Worm (Caenorhabditis elegans) whole organism, L1 larva: ENCODE data around the gene E02H9.6.

ENCODE experiments used
- C04F5.9 ChIP-seq: sonication (generic microtip); optimal IDR thresholded peaks from 2 replicates; lab custom pipeline; 2016; ENCODE audit warnings: missing genetic modification characterization, missing compliant biosample characterization
- C16A3.4 ChIP-seq: fragments of 150-350 bp; optimal IDR thresholded peaks from 2 replicates; lab custom pipeline; 2014; ENCODE audit warnings: missing biosample characterization, missing genetic modification characterization
- F16B12.6 ChIP-seq: fragments of 150-350 bp; optimal IDR thresholded peaks from 2 replicates; lab custom pipeline; 2014; ENCODE audit warnings: missing biosample characterization, missing genetic modification characterization
- Y116A8C.19 ChIP-seq: sonication (generic microtip); optimal IDR thresholded peaks from 2 replicates; lab custom pipeline; 2016; ENCODE audit warnings: missing compliant biosample characterization, missing genetic modification characterization, borderline replicate concordance
- aha-1 ChIP-seq: fragments of 150-350 bp; optimal IDR thresholded peaks from 2 replicates; lab custom pipeline; 2014; ENCODE audit warnings: missing biosample characterization, missing genetic modification characterization
- alr-1 ChIP-seq: fragments of 200-800 bp; sonication (Bioruptor generic); optimal IDR thresholded peaks from 2 replicates; lab custom pipeline; 2018; ENCODE audit warnings: borderline replicate concordance, mild to moderate bottlenecking, missing genetic modification characterization, missing compliant biosample characterization
- ceh-63 ChIP-seq: fragments of 200-800 bp; sonication (Bioruptor generic); optimal IDR thresholded peaks from 2 replicates; lab custom pipeline; 2018; ENCODE audit warnings: mild to moderate bottlenecking, missing genetic modification characterization, missing compliant biosample characterization
- ceh-82 ChIP-seq, 3 experiments: fragments of 150-350 bp in 1 of 3; sonication (generic microtip) in 2 of 3; optimal IDR thresholded peaks; 2 replicates each; lab custom pipeline; 2014 to 2017; ENCODE audit warnings: missing biosample characterization in 3 of 3, missing genetic modification characterization in 3 of 3
- ceh-90 ChIP-seq: sonication (generic microtip); optimal IDR thresholded peaks from 2 replicates; lab custom pipeline; 2016; ENCODE audit warnings: missing genetic modification characterization, missing compliant biosample characterization
- dpl-1 ChIP-seq, 3 experiments: fragments of 150-350 bp in 2 of 3; sonication (generic microtip) in 1 of 3; optimal IDR thresholded peaks; 2 replicates each; lab custom pipeline; 2014 to 2017; ENCODE audit warnings: missing biosample characterization in 3 of 3, missing genetic modification characterization in 3 of 3, missing genetic modification reagents in 3 of 3
- egl-13 ChIP-seq: sonication (generic microtip); optimal IDR thresholded peaks from 2 replicates; lab custom pipeline; 2016; ENCODE audit warnings: missing genotype, missing genetic modification reagents, missing genetic modification characterization, missing compliant biosample characterization
- egl-27 ChIP-seq, 2 experiments: fragments of 150-350 bp in 1 of 2; sonication (generic microtip); optimal IDR thresholded peaks; 3 replicates each; lab custom pipeline; 2017 to 2018; ENCODE audit warnings: missing biosample characterization in 2 of 2, missing genetic modification characterization in 2 of 2, missing genetic modification reagents in 2 of 2
- elt-2 ChIP-seq: sonication (generic microtip); optimal IDR thresholded peaks from 2 replicates; lab custom pipeline; 2016; ENCODE audit warnings: missing genetic modification characterization, mild to moderate bottlenecking, inconsistent platforms, missing compliant biosample characterization, missing genetic modification reagents
- elt-3 ChIP-seq, 6 experiments: fragments of 150-350 bp in 1 of 6; sonication (generic microtip); optimal IDR thresholded peaks; 2 replicates each; lab custom pipeline; 2017 to 2018; ENCODE audit warnings: missing biosample characterization in 6 of 6, missing genetic modification characterization in 6 of 6, inconsistent platforms in 1 of 6
- fkh-10 ChIP-seq: sonication (generic microtip); optimal IDR thresholded peaks from 2 replicates; lab custom pipeline; 2017; ENCODE audit warnings: missing biosample characterization, missing genetic modification reagents, missing genetic modification characterization
- hlh-17 ChIP-seq: fragments of 200-800 bp; sonication (Bioruptor generic); optimal IDR thresholded peaks from 2 replicates; lab custom pipeline; 2018; ENCODE audit warnings: missing genetic modification characterization, mild to moderate bottlenecking, missing compliant biosample characterization, moderate library complexity, borderline replicate concordance
- hlh-4 ChIP-seq: sonication (generic microtip); optimal IDR thresholded peaks from 2 replicates; lab custom pipeline; 2016; ENCODE audit warnings: mild to moderate bottlenecking, missing genetic modification characterization, missing compliant biosample characterization
- isw-1 ChIP-seq: fragments of 200-800 bp; sonication (Bioruptor generic); IDR thresholded peaks from 2 replicates; pipeline ENCODE4 v1.3.6; 2022; ENCODE audit warnings: missing genetic modification characterization, missing compliant biosample characterization
- lin-13 ChIP-seq: fragments of 150-350 bp; optimal IDR thresholded peaks from 2 replicates; lab custom pipeline; 2014; ENCODE audit warnings: missing biosample characterization, missing genetic modification reagents, missing genetic modification characterization
- lin-14 ChIP-seq: fragments of 200-800 bp; sonication (Bioruptor generic); optimal IDR thresholded peaks from 2 replicates; lab custom pipeline; 2018; ENCODE audit warnings: mild to moderate bottlenecking, missing genetic modification characterization, moderate library complexity, missing compliant biosample characterization
- lin-35 ChIP-seq, 2 experiments: fragments of 150-350 bp; optimal IDR thresholded peaks; 2 replicates each; lab custom pipeline; 2014; ENCODE audit warnings: missing biosample characterization in 2 of 2, missing genetic modification characterization in 2 of 2, missing genetic modification reagents in 2 of 2
- lin-39 ChIP-seq: fragments of 150-350 bp; optimal IDR thresholded peaks from 2 replicates; lab custom pipeline; 2014; ENCODE audit warnings: missing biosample characterization, missing genetic modification reagents, missing genetic modification characterization
- lir-3 ChIP-seq: sonication (generic microtip); optimal IDR thresholded peaks from 2 replicates; lab custom pipeline; 2016; ENCODE audit warnings: mild to moderate bottlenecking, missing genetic modification characterization, moderate library complexity, missing compliant biosample characterization; ENCODE audit not compliant: poor library complexity
- lsy-2 ChIP-seq, 2 experiments: fragments of 150-350 bp; optimal IDR thresholded peaks; 2 replicates each; lab custom pipeline; 2014; ENCODE audit warnings: missing biosample characterization in 2 of 2, missing genetic modification characterization in 2 of 2
- mab-9 ChIP-seq: fragments of 200-800 bp; sonication (Bioruptor generic); IDR thresholded peaks from 2 replicates; pipeline ENCODE4 v1.3.6; 2022; ENCODE audit warnings: missing genetic modification reagents, missing genetic modification characterization, missing compliant biosample characterization
- mdl-1 ChIP-seq, 2 experiments: fragments of 150-350 bp; optimal IDR thresholded peaks; 2 replicates each; lab custom pipeline; 2014 to 2017; ENCODE audit warnings: missing biosample characterization in 2 of 2, missing genetic modification characterization in 2 of 2, inconsistent platforms in 1 of 2
- mef-2 ChIP-seq: fragments of 150-350 bp; optimal IDR thresholded peaks from 2 replicates; lab custom pipeline; 2014; ENCODE audit warnings: missing biosample characterization, missing genetic modification characterization
- nhr-11 ChIP-seq: fragments of 150-350 bp; optimal IDR thresholded peaks from 2 replicates; lab custom pipeline; 2014; ENCODE audit warnings: missing biosample characterization, missing genetic modification characterization
- nhr-19 ChIP-seq: fragments of 200-800 bp; sonication (Bioruptor generic); conservative IDR thresholded peaks from 2 replicates; pipeline ENCODE4 v1.3.6; 2022; ENCODE audit warnings: missing genetic modification characterization, missing compliant biosample characterization
- nhr-71 ChIP-seq: sonication (generic microtip); optimal IDR thresholded peaks from 2 replicates; lab custom pipeline; 2016; ENCODE audit warnings: mild to moderate bottlenecking, missing genetic modification characterization, moderate library complexity, missing compliant biosample characterization
- nhr-84 ChIP-seq: sonication (generic microtip); optimal IDR thresholded peaks from 2 replicates; lab custom pipeline; 2017; ENCODE audit warnings: missing biosample characterization, missing genetic modification characterization
- nhr-85 ChIP-seq: sonication (generic microtip); peaks from one replicate; lab custom pipeline; 2016; ENCODE audit warnings: missing genetic modification characterization, inconsistent platforms, missing compliant biosample characterization
- nhr-90 ChIP-seq: sonication (generic microtip); optimal IDR thresholded peaks from 2 replicates; lab custom pipeline; 2016; ENCODE audit warnings: mild to moderate bottlenecking, missing genetic modification characterization, missing compliant biosample characterization; ENCODE audit not compliant: poor library complexity
- rnt-1 ChIP-seq: sonication (generic microtip); optimal IDR thresholded peaks from 2 replicates; lab custom pipeline; 2016; ENCODE audit warnings: mild to moderate bottlenecking, missing genetic modification characterization, moderate library complexity, missing compliant biosample characterization
- skn-1 ChIP-seq: fragments of 150-350 bp; optimal IDR thresholded peaks from 2 replicates; lab custom pipeline; 2014; ENCODE audit warnings: missing biosample characterization, missing genetic modification characterization
- snu-23 ChIP-seq: sonication (generic microtip); optimal IDR thresholded peaks from 2 replicates; lab custom pipeline; 2016; ENCODE audit warnings: missing genetic modification characterization, missing compliant biosample characterization
- sup-37 ChIP-seq: fragments of 200-800 bp; sonication (Bioruptor generic); optimal IDR thresholded peaks from 2 replicates; lab custom pipeline; 2018; ENCODE audit warnings: mild to moderate bottlenecking, missing genetic modification characterization, missing compliant biosample characterization
- swsn-7 ChIP-seq: sonication (generic microtip); optimal IDR thresholded peaks from 2 replicates; lab custom pipeline; 2016; ENCODE audit warnings: missing genetic modification characterization, missing compliant biosample characterization
- unc-130 ChIP-seq: fragments of 150-350 bp; optimal IDR thresholded peaks from 2 replicates; lab custom pipeline; 2017; ENCODE audit warnings: missing biosample characterization, missing genetic modification characterization, inconsistent platforms
- unc-30 ChIP-seq: sonication (generic microtip); optimal IDR thresholded peaks from 2 replicates; lab custom pipeline; 2017; ENCODE audit warnings: missing biosample characterization, missing genetic modification characterization
- unc-86 ChIP-seq: sonication (generic microtip); optimal IDR thresholded peaks from 2 replicates; lab custom pipeline; 2016; ENCODE audit warnings: missing genetic modification characterization, missing compliant biosample characterization
- xbp-1 ChIP-seq: sonication (generic microtip); optimal IDR thresholded peaks from 2 replicates; lab custom pipeline; 2016; ENCODE audit warnings: missing genetic modification characterization, missing compliant biosample characterization
- ztf-4 ChIP-seq: fragments of 150-350 bp; optimal IDR thresholded peaks from 2 replicates; lab custom pipeline; 2014; ENCODE audit warnings: missing biosample characterization, missing genetic modification characterization

E02H9.6 gene

DNA sequence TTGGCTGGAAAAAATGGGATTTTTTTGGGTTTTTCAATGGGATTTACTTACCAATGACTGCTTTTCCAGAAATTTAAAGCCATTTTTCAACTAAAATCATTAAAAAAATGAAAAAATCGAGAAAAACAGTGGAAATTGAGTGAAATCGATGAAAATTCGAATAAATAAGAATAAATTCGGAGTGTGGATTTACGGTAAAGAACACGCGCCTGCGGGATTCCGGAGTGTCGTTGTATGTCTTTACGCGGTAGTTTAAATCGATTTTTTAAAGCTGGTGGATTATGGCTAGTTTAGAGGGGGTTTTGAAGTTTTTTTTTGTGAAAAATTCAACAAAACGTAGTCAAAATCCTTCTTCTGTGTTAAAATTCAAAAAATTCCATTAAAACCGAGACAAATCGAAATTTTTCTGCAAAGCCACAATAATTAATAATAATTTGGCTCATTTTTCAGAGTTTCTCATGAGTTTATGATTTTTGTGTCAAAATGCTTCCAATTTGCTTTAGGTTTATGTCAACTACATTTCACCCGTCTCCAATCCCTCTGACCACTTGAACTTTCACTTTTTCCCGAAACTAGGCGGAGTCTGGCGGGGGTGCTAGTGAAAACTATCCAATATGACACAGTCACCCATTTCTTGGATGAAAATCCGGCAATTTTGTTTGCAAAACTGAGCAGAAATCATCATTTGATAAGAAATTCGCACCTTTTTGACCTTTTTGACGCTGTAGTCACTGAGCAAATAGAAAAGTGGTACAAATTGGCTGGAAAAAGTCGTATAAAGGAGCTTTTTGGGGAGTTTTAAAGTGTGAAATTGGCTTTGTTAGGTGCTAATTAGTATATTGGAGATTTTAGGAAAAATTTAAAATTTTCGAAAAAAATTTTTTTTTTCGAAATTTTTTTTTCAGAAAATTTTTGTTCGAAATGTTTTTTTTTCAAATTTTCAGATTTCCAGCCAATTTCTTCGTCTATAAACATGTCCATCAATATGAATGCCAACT lies 34.5 kb upstream of the E02H9.6 start, which contains the start of the genes cic-1 and strm-1 (continued):
- TF ChIP-seq nhr-90 (tag; lab: Kevin White, UChicago) (no peak), elt-2 (tag; lab: Kevin White, UChicago) (no peak), mab-9 (GFP tag; lab: Robert Waterston, UW) (peak; percentile 70), ceh-82 (tag; optimal IDR thresholded peaks at IDR 0.05; lab: Kevin White, UChicago) (peak; percentile 34 to 66 (median 42)), lsy-2 (tag; optimal IDR thresholded peaks at IDR 0.05; lab: Kevin White, UChicago) (peak; percentile 80 to 84), nhr-19 (GFP tag; lab: Robert Waterston, UW) (peak; percentile 65), mef-2 (no peak), egl-13 (tag; lab: Kevin White, UChicago) (no peak), C04F5.9 (tag; lab: Kevin White, UChicago) (no peak), lin-39 (tag; lab: Kevin White, UChicago) (peak; percentile 56), F16B12.6 (peak; percentile 69), rnt-1 (tag; lab: Kevin White, UChicago) (no peak), elt-3 (tag; optimal IDR thresholded peaks at IDR 0.05; lab: Kevin White, UChicago) (peak in 1 of 6 experiments; percentile 33)

DNA sequence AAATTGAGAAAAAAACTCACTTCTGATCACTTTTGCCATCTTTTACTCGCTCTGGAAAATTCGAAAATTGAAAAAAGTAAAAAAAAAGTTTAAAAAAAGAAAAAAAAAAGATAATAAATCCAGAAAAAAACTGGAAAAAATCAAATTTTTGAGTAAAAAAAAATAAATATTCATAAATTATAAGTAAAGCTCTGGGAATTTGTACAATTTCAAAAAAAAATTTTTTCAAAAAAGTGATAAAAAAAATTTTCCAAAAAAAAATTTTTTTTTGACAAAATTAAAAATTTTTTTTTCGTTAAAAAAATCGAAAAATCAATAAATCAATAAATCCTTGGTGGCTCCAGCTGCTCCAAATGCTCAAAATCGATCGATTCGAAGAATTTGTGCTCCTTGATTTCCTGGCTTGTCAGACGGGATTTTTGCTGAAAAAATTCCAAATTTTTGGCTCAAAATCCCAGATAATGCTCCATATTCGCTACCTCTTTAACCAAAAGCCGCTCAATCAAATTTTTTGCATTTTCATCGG lies 24.9 kb upstream of the E02H9.6 start, which contains the start of gene mrpl-30:
Gene mrpl-30, minus strand, starts transcription at position 51 of the 526 bp plus-strand sequence.
- TF ChIP-seq lin-14 (GFP tag; lab: Kevin White, UChicago) (no peak), alr-1 (tag; lab: Kevin White, UChicago) (no peak), C16A3.4 (tag; lab: Kevin White, UChicago) (no peak)

DNA sequence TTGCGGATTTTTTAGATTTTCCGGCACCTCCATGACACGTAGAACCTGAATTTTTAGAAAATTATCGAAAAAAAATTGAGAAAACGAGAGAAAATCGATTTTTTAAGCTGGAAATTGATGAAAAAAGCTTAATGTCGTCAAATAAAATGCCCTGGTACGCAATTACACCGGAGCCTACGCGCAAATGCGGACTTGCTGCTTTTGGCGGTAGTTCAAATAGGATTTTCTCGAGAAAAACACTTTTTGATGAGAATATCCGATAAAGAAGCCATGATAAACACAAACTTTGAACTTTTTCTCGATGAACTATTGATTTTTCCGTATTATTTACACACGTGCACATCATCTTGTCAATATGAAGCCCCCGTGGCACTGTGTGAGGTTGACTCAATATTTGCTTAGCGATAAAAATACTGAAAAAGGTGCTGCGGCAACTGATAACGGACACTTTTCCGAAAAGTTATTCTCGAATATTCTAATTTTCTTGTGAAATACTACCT lies 17.7 kb upstream of the E02H9.6 start, which contains the start of the genes W04B5.5 and W04B5.3:
Gene W04B5.5, minus strand, starts transcription at position 51 of the 500 bp plus-strand sequence.
Gene W04B5.3, plus strand, starts transcription at position 356 of the 500 bp plus-strand sequence.
- TF ChIP-seq lin-13 (GFP tag; lab: Kevin White, UChicago) = peak; percentile 56
- TF ChIP-seq unc-130 = peak; percentile 33
- peak; percentile 98 for TF ChIP-seq lin-35 (GFP tag; optimal IDR thresholded peaks at IDR 0.05; lab: Kevin White, UChicago)
- TF ChIP-seq nhr-11 (tag; lab: Kevin White, UChicago) = no peak
- no peak for TF ChIP-seq nhr-84 (tag; lab: Kevin White, UChicago)
- peak; percentile 52 for TF ChIP-seq unc-86 (tag; lab: Kevin White, UChicago)
- no peak for TF ChIP-seq egl-27 (tag; optimal IDR thresholded peaks at IDR 0.05; lab: Kevin White, UChicago)
- peak; percentile 47 for TF ChIP-seq xbp-1
- no peak for TF ChIP-seq Y116A8C.19 (tag; lab: Kevin White, UChicago)
- TF ChIP-seq snu-23 (GFP tag; lab: Kevin White, UChicago) = peak; percentile 76
- TF ChIP-seq unc-30 (tag; lab: Kevin White, UChicago) = no peak
- no peak for TF ChIP-seq rnt-1 (tag; lab: Kevin White, UChicago)
- no peak for TF ChIP-seq fkh-10 (GFP tag; lab: Kevin White, UChicago)
- peak; percentile 60 for TF ChIP-seq isw-1
- TF ChIP-seq skn-1 (tag; lab: Kevin White, UChicago) = peak; percentile 42
- TF ChIP-seq ceh-82 (tag; optimal IDR thresholded peaks at IDR 0.05; lab: Kevin White, UChicago) = peak; percentile 43 to 84 (median 45)
- peak; percentile 95 to 97 (median 97) for TF ChIP-seq dpl-1 (GFP tag; optimal IDR thresholded peaks at IDR 0.05; lab: Kevin White, UChicago)
- no peak for TF ChIP-seq hlh-17 (GFP tag; lab: Kevin White, UChicago)
- TF ChIP-seq nhr-85 (tag; lab: Kevin White, UChicago) = peak; percentile 16
- TF ChIP-seq ceh-63 (GFP tag; lab: Kevin White, UChicago) = no peak
- TF ChIP-seq ztf-4 (tag; lab: Kevin White, UChicago) = no peak
- TF ChIP-seq nhr-71 (tag; lab: Kevin White, UChicago) = peak; percentile 72
- no peak for TF ChIP-seq aha-1 (tag; lab: Kevin White, UChicago)
- TF ChIP-seq C04F5.9 (tag; lab: Kevin White, UChicago) = no peak
- TF ChIP-seq hlh-4 (tag; lab: Kevin White, UChicago) = no peak
- TF ChIP-seq swsn-7 (tag; lab: Kevin White, UChicago) = peak; percentile 45
- TF ChIP-seq ceh-90 (tag; lab: Kevin White, UChicago) = peak; percentile 16
- no peak for TF ChIP-seq mef-2
- peak; percentile 66 for TF ChIP-seq nhr-90 (tag; lab: Kevin White, UChicago)
- TF ChIP-seq sup-37 = no peak
- TF ChIP-seq C16A3.4 (tag; lab: Kevin White, UChicago) = peak; percentile 30
- no peak for TF ChIP-seq egl-13 (tag; lab: Kevin White, UChicago)
- peak in 1 of 2 experiments; percentile 75 for TF ChIP-seq mdl-1 (tag; optimal IDR thresholded peaks at IDR 0.05; lab: Kevin White, UChicago)
- TF ChIP-seq lir-3 (tag; lab: Kevin White, UChicago) = no peak
